Worm (Caenorhabditis elegans) whole organism, L1 larva: ENCODE data around the gene T19D12.4.
A peak's percentile ranks its signal among the peaks of the same experiment; 100 is the strongest.

Source experiments
- C04F5.9 ChIP-seq: sonication (generic microtip); optimal IDR thresholded peaks from 2 replicates; lab custom pipeline; 2016; ENCODE audit warnings: missing genetic modification characterization, missing compliant biosample characterization
- C16A3.4 ChIP-seq: fragments of 150-350 bp; optimal IDR thresholded peaks from 2 replicates; lab custom pipeline; 2014; ENCODE audit warnings: missing biosample characterization, missing genetic modification characterization
- C34B4.2 ChIP-seq: sonication (generic microtip); optimal IDR thresholded peaks from 2 replicates; lab custom pipeline; 2017; ENCODE audit warnings: mild to moderate bottlenecking, missing genetic modification characterization, missing compliant biosample characterization
- Y116A8C.19 ChIP-seq: sonication (generic microtip); optimal IDR thresholded peaks from 2 replicates; lab custom pipeline; 2016; ENCODE audit warnings: missing compliant biosample characterization, missing genetic modification characterization, borderline replicate concordance
- alr-1 ChIP-seq: fragments of 200-800 bp; sonication (Bioruptor generic); optimal IDR thresholded peaks from 2 replicates; lab custom pipeline; 2018; ENCODE audit warnings: borderline replicate concordance, mild to moderate bottlenecking, missing genetic modification characterization, missing compliant biosample characterization
- aly-2 ChIP-seq: fragments of 150-350 bp; optimal IDR thresholded peaks from 2 replicates; lab custom pipeline; 2014; ENCODE audit warnings: missing biosample characterization, missing genetic modification characterization
- ama-1 ChIP-seq: fragments of 150-350 bp; optimal IDR thresholded peaks from 2 replicates; lab custom pipeline; 2014
- blmp-1 ChIP-seq: fragments of 150-350 bp; optimal IDR thresholded peaks from 2 replicates; lab custom pipeline; 2014; ENCODE audit warnings: missing biosample characterization, missing genetic modification characterization
- ceh-8 ChIP-seq: fragments of 200-800 bp; sonication (Bioruptor generic); optimal IDR thresholded peaks from 2 replicates; lab custom pipeline; 2018; ENCODE audit warnings: mild to moderate bottlenecking, missing genetic modification characterization, moderate library complexity, missing compliant biosample characterization
- ces-1 ChIP-seq: fragments of 150-350 bp; optimal IDR thresholded peaks from 2 replicates; lab custom pipeline; 2014; ENCODE audit warnings: missing biosample characterization, missing genetic modification reagents, missing genetic modification characterization
- dpl-1 ChIP-seq, 3 experiments: fragments of 150-350 bp in 2 of 3; sonication (generic microtip) in 1 of 3; optimal IDR thresholded peaks; 2 replicates each; lab custom pipeline; 2014 to 2017; ENCODE audit warnings: missing biosample characterization in 3 of 3, missing genetic modification characterization in 3 of 3, missing genetic modification reagents in 3 of 3
- dsc-1 ChIP-seq: sonication (generic microtip); optimal IDR thresholded peaks from 2 replicates; lab custom pipeline; 2016; ENCODE audit warnings: mild to moderate bottlenecking, missing genetic modification characterization, missing compliant biosample characterization
- efl-3 ChIP-seq: fragments of 200-800 bp; sonication (Bioruptor generic); optimal IDR thresholded peaks from 2 replicates; lab custom pipeline; 2018; ENCODE audit warnings: mild to moderate bottlenecking, missing genetic modification characterization, missing compliant biosample characterization
- elt-2 ChIP-seq: sonication (generic microtip); optimal IDR thresholded peaks from 2 replicates; lab custom pipeline; 2016; ENCODE audit warnings: missing genetic modification characterization, mild to moderate bottlenecking, inconsistent platforms, missing compliant biosample characterization, missing genetic modification reagents
- elt-3 ChIP-seq, 6 experiments: fragments of 150-350 bp in 1 of 6; sonication (generic microtip); optimal IDR thresholded peaks; 2 replicates each; lab custom pipeline; 2017 to 2018; ENCODE audit warnings: missing biosample characterization in 6 of 6, missing genetic modification characterization in 6 of 6, inconsistent platforms in 1 of 6
- ets-5 ChIP-seq: fragments of 200-800 bp; sonication (Bioruptor generic); IDR thresholded peaks from 2 replicates; pipeline ENCODE4 v1.3.6; 2022; ENCODE audit warnings: missing genetic modification characterization, missing compliant biosample characterization
- fos-1 ChIP-seq: fragments of 150-350 bp; optimal IDR thresholded peaks from 2 replicates; lab custom pipeline; 2014; ENCODE audit warnings: missing biosample characterization, missing genetic modification characterization
- lin-13 ChIP-seq: fragments of 150-350 bp; optimal IDR thresholded peaks from 2 replicates; lab custom pipeline; 2014; ENCODE audit warnings: missing biosample characterization, missing genetic modification reagents, missing genetic modification characterization
- lin-14 ChIP-seq: fragments of 200-800 bp; sonication (Bioruptor generic); optimal IDR thresholded peaks from 2 replicates; lab custom pipeline; 2018; ENCODE audit warnings: mild to moderate bottlenecking, missing genetic modification characterization, moderate library complexity, missing compliant biosample characterization
- lin-15B ChIP-seq: fragments of 150-350 bp; sonication (generic microtip); optimal IDR thresholded peaks from 3 replicates; lab custom pipeline; 2014; ENCODE audit warnings: missing biosample characterization, missing genetic modification characterization
- lin-35 ChIP-seq, 2 experiments: fragments of 150-350 bp; optimal IDR thresholded peaks; 2 replicates each; lab custom pipeline; 2014; ENCODE audit warnings: missing biosample characterization in 2 of 2, missing genetic modification characterization in 2 of 2, missing genetic modification reagents in 2 of 2
- lir-3 ChIP-seq: sonication (generic microtip); optimal IDR thresholded peaks from 2 replicates; lab custom pipeline; 2016; ENCODE audit warnings: mild to moderate bottlenecking, missing genetic modification characterization, moderate library complexity, missing compliant biosample characterization; ENCODE audit not compliant: poor library complexity
- lsy-2 ChIP-seq, 2 experiments: fragments of 150-350 bp; optimal IDR thresholded peaks; 2 replicates each; lab custom pipeline; 2014; ENCODE audit warnings: missing biosample characterization in 2 of 2, missing genetic modification characterization in 2 of 2
- mab-9 ChIP-seq: fragments of 200-800 bp; sonication (Bioruptor generic); IDR thresholded peaks from 2 replicates; pipeline ENCODE4 v1.3.6; 2022; ENCODE audit warnings: missing genetic modification reagents, missing genetic modification characterization, missing compliant biosample characterization
- mep-1 ChIP-seq: fragments of 150-350 bp; optimal IDR thresholded peaks from 2 replicates; lab custom pipeline; 2014; ENCODE audit warnings: missing biosample characterization, missing genetic modification characterization
- nhr-11 ChIP-seq: fragments of 150-350 bp; optimal IDR thresholded peaks from 2 replicates; lab custom pipeline; 2014; ENCODE audit warnings: missing biosample characterization, missing genetic modification characterization
- nhr-20 ChIP-seq: sonication (generic microtip); optimal IDR thresholded peaks from 2 replicates; lab custom pipeline; 2016; ENCODE audit warnings: mild to moderate bottlenecking, missing genetic modification characterization, missing compliant biosample characterization
- nhr-28 ChIP-seq: fragments of 150-350 bp; optimal IDR thresholded peaks from 2 replicates; lab custom pipeline; 2014; ENCODE audit warnings: missing biosample characterization, missing genetic modification characterization
- nhr-71 ChIP-seq: sonication (generic microtip); optimal IDR thresholded peaks from 2 replicates; lab custom pipeline; 2016; ENCODE audit warnings: mild to moderate bottlenecking, missing genetic modification characterization, moderate library complexity, missing compliant biosample characterization
- nhr-77 ChIP-seq: fragments of 150-350 bp; optimal IDR thresholded peaks from 2 replicates; lab custom pipeline; 2014; ENCODE audit warnings: missing biosample characterization, missing genetic modification characterization
- nhr-84 ChIP-seq: sonication (generic microtip); optimal IDR thresholded peaks from 2 replicates; lab custom pipeline; 2017; ENCODE audit warnings: missing biosample characterization, missing genetic modification characterization
- nhr-85 ChIP-seq: sonication (generic microtip); peaks from one replicate; lab custom pipeline; 2016; ENCODE audit warnings: missing genetic modification characterization, inconsistent platforms, missing compliant biosample characterization
- nhr-90 ChIP-seq: sonication (generic microtip); optimal IDR thresholded peaks from 2 replicates; lab custom pipeline; 2016; ENCODE audit warnings: mild to moderate bottlenecking, missing genetic modification characterization, missing compliant biosample characterization; ENCODE audit not compliant: poor library complexity
- pax-3 ChIP-seq: fragments of 200-800 bp; sonication (Bioruptor generic); optimal IDR thresholded peaks from 2 replicates; lab custom pipeline; 2018; ENCODE audit warnings: mild to moderate bottlenecking, missing genetic modification characterization, moderate library complexity, missing compliant biosample characterization
- snpc-4 ChIP-seq: fragments of 150-350 bp; optimal IDR thresholded peaks from 2 replicates; lab custom pipeline; 2014; ENCODE audit warnings: missing biosample characterization, missing genetic modification characterization
- snu-23 ChIP-seq: sonication (generic microtip); optimal IDR thresholded peaks from 2 replicates; lab custom pipeline; 2016; ENCODE audit warnings: missing genetic modification characterization, missing compliant biosample characterization
- sox-4 ChIP-seq: sonication (generic microtip); optimal IDR thresholded peaks from 2 replicates; lab custom pipeline; 2016; ENCODE audit warnings: missing genetic modification characterization, missing compliant biosample characterization
- swsn-7 ChIP-seq: sonication (generic microtip); optimal IDR thresholded peaks from 2 replicates; lab custom pipeline; 2016; ENCODE audit warnings: missing genetic modification characterization, missing compliant biosample characterization
- unc-62 ChIP-seq: fragments of 150-350 bp; optimal IDR thresholded peaks from 2 replicates; lab custom pipeline; 2014; ENCODE audit warnings: missing biosample characterization, missing genetic modification reagents, missing genetic modification characterization
- unc-98 ChIP-seq: fragments of 200-800 bp; sonication (Bioruptor generic); IDR thresholded peaks from 2 replicates; pipeline ENCODE4 v1.3.6; 2022; ENCODE audit warnings: missing genetic modification characterization, missing compliant biosample characterization
- vab-15 ChIP-seq: sonication (generic microtip); optimal IDR thresholded peaks from 2 replicates; lab custom pipeline; 2017; ENCODE audit warnings: missing genotype, mild to moderate bottlenecking, missing genetic modification characterization, missing compliant biosample characterization
- xbp-1 ChIP-seq: sonication (generic microtip); optimal IDR thresholded peaks from 2 replicates; lab custom pipeline; 2016; ENCODE audit warnings: missing genetic modification characterization, missing compliant biosample characterization
- zag-1 ChIP-seq: fragments of 150-350 bp; optimal IDR thresholded peaks from 2 replicates; lab custom pipeline; 2014; ENCODE audit warnings: missing biosample characterization, missing genetic modification characterization
- zip-4 ChIP-seq: fragments of 200-800 bp; sonication (Bioruptor generic); optimal IDR thresholded peaks from 2 replicates; lab custom pipeline; 2018; ENCODE audit warnings: mild to moderate bottlenecking, missing genetic modification characterization, moderate library complexity, missing compliant biosample characterization
- ztf-11 ChIP-seq, 2 experiments: sonication (generic microtip); optimal IDR thresholded peaks; 2 replicates each; lab custom pipeline; 2016 to 2017; ENCODE audit warnings: missing genetic modification characterization in 2 of 2, missing biosample characterization in 1 of 2, missing compliant biosample characterization in 1 of 2

Gene T19D12.4

ce11 chrII:6610262-6610661 lies 20.6 kb upstream of the T19D12.4 start:
- TF ChIP-seq alr-1 (no peak), zag-1 (tag; lab: Kevin White, UChicago) (no peak), fos-1 (tag; lab: Kevin White, UChicago) (no peak), mab-9 (no peak), mep-1 (tag; lab: Kevin White, UChicago) (peak; percentile 66), blmp-1 (peak; percentile 54), nhr-71 (peak; percentile 19), snu-23 (GFP tag; lab: Kevin White, UChicago) (peak; percentile 31), Y116A8C.19 (tag; lab: Kevin White, UChicago) (no peak), ces-1 (GFP tag; lab: Kevin White, UChicago) (no peak), unc-98 (no peak), nhr-28 (tag; lab: Kevin White, UChicago) (no peak), nhr-85 (peak; percentile 87), elt-3 (tag; optimal IDR thresholded peaks at IDR 0.05; lab: Kevin White, UChicago) (peak in 3 of 6 experiments; percentile 13 to 48 (median 25)), nhr-77 (no peak), lin-14 (peak; percentile 74), zip-4 (no peak), unc-62 (GFP tag; lab: Kevin White, UChicago) (no peak), nhr-20 (tag; lab: Kevin White, UChicago) (no peak), swsn-7 (tag; lab: Kevin White, UChicago) (no peak), nhr-90 (tag; lab: Kevin White, UChicago) (peak; percentile 1), nhr-11 (tag; lab: Kevin White, UChicago) (no peak), lsy-2 (tag; optimal IDR thresholded peaks at IDR 0.05; lab: Kevin White, UChicago) (peak; percentile 0 to 31), C16A3.4 (peak; percentile 4)

DNA sequence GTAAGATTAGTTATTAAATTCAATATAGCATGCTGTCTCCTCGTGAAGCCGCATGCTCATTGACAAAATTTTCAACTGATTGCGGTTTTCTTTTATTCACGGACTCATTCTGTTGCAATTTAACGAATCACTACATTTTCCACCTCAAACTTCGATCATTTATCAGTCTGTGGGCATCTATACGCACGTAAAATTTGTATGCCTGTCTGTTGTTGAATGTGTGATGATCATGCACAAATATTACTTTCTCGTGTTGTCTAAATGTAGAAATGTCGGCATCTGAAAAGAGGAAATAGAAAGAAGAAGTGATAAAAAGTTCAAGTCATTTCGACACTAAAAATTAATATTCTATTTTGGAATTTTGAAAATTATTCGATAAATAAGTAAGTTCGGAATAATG lies 18.4 kb upstream of the T19D12.4 start:
- TF ChIP-seq ets-5 (GFP tag; lab: Robert Waterston, UW) (no peak), lsy-2 (tag; optimal IDR thresholded peaks at IDR 0.05; lab: Kevin White, UChicago) (no peak), aly-2 (no peak), C34B4.2 (tag; lab: Kevin White, UChicago) (no peak), lin-13 (no peak), lin-14 (no peak), elt-2 (tag; lab: Kevin White, UChicago) (peak; percentile 72), xbp-1 (no peak), lin-35 (GFP tag; optimal IDR thresholded peaks at IDR 0.05; lab: Kevin White, UChicago) (peak in 1 of 2 experiments; percentile 34), blmp-1 (no peak), ceh-8 (GFP tag; lab: Kevin White, UChicago) (no peak), zip-4 (no peak)

DNA sequence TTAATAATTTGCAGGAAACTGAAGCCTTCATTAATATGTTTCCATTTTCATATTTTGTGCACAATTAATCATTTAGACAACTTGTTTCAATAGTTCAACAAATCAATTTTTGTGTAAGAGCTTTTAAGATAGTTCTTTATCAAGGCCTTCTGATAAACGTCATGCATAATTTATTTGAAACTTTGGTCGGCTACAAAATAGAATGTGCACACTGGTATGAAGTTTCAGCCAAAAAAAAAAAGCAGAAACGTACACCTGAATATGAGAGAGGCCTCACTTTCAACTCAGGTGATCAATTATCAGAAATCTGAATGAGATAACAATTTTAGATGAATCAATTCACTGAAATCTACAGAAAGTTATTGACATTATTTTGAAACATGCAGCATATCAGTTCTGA lies 16.4 kb upstream of the T19D12.4 start:
- TF ChIP-seq elt-2 (tag; lab: Kevin White, UChicago) (peak; percentile 63), nhr-84 (tag; lab: Kevin White, UChicago) (no peak)

DNA sequence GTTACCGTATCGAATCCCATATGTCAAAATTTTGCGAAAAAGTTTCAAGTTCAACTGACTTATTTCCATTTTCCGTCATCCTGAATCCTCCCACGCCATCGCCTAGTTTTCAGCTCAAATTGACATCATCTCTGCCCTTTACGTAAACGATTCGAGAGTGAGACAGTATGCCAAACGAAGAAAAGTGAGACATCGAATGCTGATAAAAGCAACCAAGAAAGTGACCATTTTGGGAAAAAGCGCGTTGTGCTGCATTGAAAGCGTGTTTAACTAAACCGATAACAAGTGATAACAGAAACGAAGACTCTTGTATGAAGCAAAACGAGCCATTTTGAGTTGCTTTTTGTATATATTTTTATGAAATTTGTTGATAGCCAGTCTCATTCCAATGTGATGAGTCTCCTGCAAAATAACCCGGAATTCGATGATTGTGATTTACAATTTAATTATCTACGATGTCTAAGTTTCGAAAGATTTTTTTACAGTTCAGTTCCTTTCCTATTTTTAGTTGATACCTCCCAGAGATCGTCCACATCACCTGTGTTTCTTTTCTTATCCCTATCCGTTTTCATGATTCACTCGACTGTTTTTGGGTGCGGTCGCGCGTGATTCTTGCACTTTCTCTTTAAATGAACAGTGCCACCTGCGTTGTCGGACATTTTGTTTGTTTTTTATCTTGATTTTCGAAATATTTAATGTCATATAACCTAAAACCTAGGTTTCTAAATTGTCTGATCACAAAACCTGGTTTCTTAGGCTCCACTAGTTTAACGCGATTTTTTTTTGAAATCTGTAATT lies 15.5 kb upstream of the T19D12.4 start:
- TF ChIP-seq efl-3 (GFP tag; lab: Kevin White, UChicago) = no peak
- TF ChIP-seq dpl-1 (GFP tag; optimal IDR thresholded peaks at IDR 0.05; lab: Kevin White, UChicago) = no peak
- no peak for TF ChIP-seq snpc-4 (tag; lab: Kevin White, UChicago)
- no peak for TF ChIP-seq dsc-1 (tag; lab: Kevin White, UChicago)
- TF ChIP-seq pax-3 (tag; lab: Kevin White, UChicago) = no peak
- no peak for TF ChIP-seq aly-2
- no peak for TF ChIP-seq nhr-11 (tag; lab: Kevin White, UChicago)
- peak; percentile 39 for TF ChIP-seq lin-14
- TF ChIP-seq unc-98 = no peak
- TF ChIP-seq ceh-8 (GFP tag; lab: Kevin White, UChicago) = no peak
- TF ChIP-seq blmp-1 = peak; percentile 95
- TF ChIP-seq C04F5.9 (tag; lab: Kevin White, UChicago) = no peak
- TF ChIP-seq ets-5 (GFP tag; lab: Robert Waterston, UW) = no peak
- no peak for TF ChIP-seq zag-1 (tag; lab: Kevin White, UChicago)
- no peak for TF ChIP-seq ztf-11 (tag; optimal IDR thresholded peaks at IDR 0.05; lab: Kevin White, UChicago)
- TF ChIP-seq snu-23 (GFP tag; lab: Kevin White, UChicago) = no peak
- TF ChIP-seq lin-35 (GFP tag; optimal IDR thresholded peaks at IDR 0.05; lab: Kevin White, UChicago) = no peak
- TF ChIP-seq elt-3 (tag; optimal IDR thresholded peaks at IDR 0.05; lab: Kevin White, UChicago) = peak in 1 of 6 experiments; percentile 68
- TF ChIP-seq lir-3 = no peak
- no peak for TF ChIP-seq lin-15B (tag; lab: Kevin White, UChicago)
- TF ChIP-seq sox-4 (tag; lab: Kevin White, UChicago) = no peak
- TF ChIP-seq vab-15 = no peak
- no peak for TF ChIP-seq xbp-1
- TF ChIP-seq nhr-84 (tag; lab: Kevin White, UChicago) = no peak
- peak; percentile 84 for TF ChIP-seq nhr-85
- TF ChIP-seq ama-1 (lab: Kevin White, UChicago) = no peak
